Fruit fly (Drosophila melanogaster): ENCODE results near the gene CanA-14F.

The CanA-14F gene

dm6 chrX:16547390-16547789 is 39.6 kb downstream of the CanA-14F start, which contains the start of gene CG9902 (continued):
- TF ChIP-seq Stat92E (GFP tag; optimal IDR thresholded peaks at IDR 0.05) = peak in 1 of 3 experiments; percentile 31
- TF ChIP-seq Fer1 (GFP tag; optimal IDR thresholded peaks at IDR 0.05) = peak; percentile 23
- TF ChIP-seq onecut (GFP tag; IDR thresholded peaks at IDR 0.05) = peak; percentile 28; the same call in 1 of the 2 replicates
- no peak for TF ChIP-seq pb (GFP tag; optimal IDR thresholded peaks at IDR 0.05)
- TF ChIP-seq bowl (GFP tag; IDR thresholded peaks at IDR 0.05) = no peak
- TF ChIP-seq wek (GFP tag; optimal IDR thresholded peaks at IDR 0.05) = no peak
- TF ChIP-seq HLH54F (GFP tag; optimal IDR thresholded peaks at IDR 0.05) = no peak
- TF ChIP-seq insv (GFP tag; optimal IDR thresholded peaks at IDR 0.05) = peak in 1 of 2 experiments; percentile 51
- TF ChIP-seq hb (GFP tag; IDR thresholded peaks at IDR 0.05; ENCODE audit: partially characterized antibody) = peak; percentile 76
- peak; percentile 10 for TF ChIP-seq mam (GFP tag; optimal IDR thresholded peaks at IDR 0.05)
- no peak for TF ChIP-seq Mrtf (GFP tag; IDR thresholded peaks at IDR 0.05)
- TF ChIP-seq CG2120 (GFP tag; optimal IDR thresholded peaks at IDR 0.05) = peak; percentile 34
- TF ChIP-seq tio (GFP tag; optimal IDR thresholded peaks at IDR 0.05) = no peak
- TF ChIP-seq MESR4 (GFP tag; optimal IDR thresholded peaks at IDR 0.05) = peak; percentile 40
- TF ChIP-seq hth (optimal IDR thresholded peaks at IDR 0.05) = no peak
- no peak for TF ChIP-seq crc (GFP tag; optimal IDR thresholded peaks at IDR 0.05)
- peak; percentile 17 for TF ChIP-seq CG17912 (GFP tag; optimal IDR thresholded peaks at IDR 0.05)
- TF ChIP-seq CG2202 (tag; optimal IDR thresholded peaks at IDR 0.05) = no peak
- peak; percentile 35 for TF ChIP-seq Dek (tag; optimal IDR thresholded peaks at IDR 0.05)
- peak; percentile 74 for TF ChIP-seq Hmr (GFP tag; optimal IDR thresholded peaks at IDR 0.05)
- TF ChIP-seq CG12659 (GFP tag; optimal IDR thresholded peaks at IDR 0.05) = peak; percentile 76
- TF ChIP-seq Sox100B (GFP tag; optimal IDR thresholded peaks at IDR 0.05) = no peak
- no peak for TF ChIP-seq CG13296 (GFP tag; optimal IDR thresholded peaks at IDR 0.05)
- peak; percentile 47 for TF ChIP-seq CG8290 (GFP tag; optimal IDR thresholded peaks at IDR 0.05)
- TF ChIP-seq CG8290 (tag; optimal IDR thresholded peaks at IDR 0.05) = peak in 1 of 2 experiments; percentile 80
- TF ChIP-seq CG10366 (GFP tag; IDR thresholded peaks at IDR 0.05) = no peak
- no peak for TF ChIP-seq dmrt99B (tag; optimal IDR thresholded peaks at IDR 0.05)
- TF ChIP-seq ac (GFP tag; optimal IDR thresholded peaks at IDR 0.05) = no peak
- TF ChIP-seq amos (GFP tag; IDR thresholded peaks at IDR 0.05; ENCODE audit: partially characterized antibody) = peak; percentile 85
- peak; percentile 96 for TF ChIP-seq CG4854 (GFP tag; optimal IDR thresholded peaks at IDR 0.05)
- peak; percentile 67 for TF ChIP-seq gro (GFP tag; optimal IDR thresholded peaks at IDR 0.05)
- no peak for TF ChIP-seq CG7928 (GFP tag; optimal IDR thresholded peaks at IDR 0.05)
- TF ChIP-seq Ets65A (GFP tag) = peak; percentile 72
- TF ChIP-seq CTCF (GFP tag; optimal IDR thresholded peaks at IDR 0.05) = peak; percentile 73
- TF ChIP-seq caup (GFP tag; optimal IDR thresholded peaks at IDR 0.05; ENCODE audit: severe bottlenecking) = no peak
- peak; percentile 76 for TF ChIP-seq unc-4 (GFP tag; IDR thresholded peaks at IDR 0.05; ENCODE audit: partially characterized antibody)
- TF ChIP-seq Rfx (GFP tag; IDR thresholded peaks at IDR 0.05) = peak; percentile 24; the same call in 1 of the 2 replicates
- peak; percentile 37 for TF ChIP-seq CG7987 (GFP tag; optimal IDR thresholded peaks at IDR 0.05)
- TF ChIP-seq CG16813 (GFP tag; IDR thresholded peaks at IDR 0.05; ENCODE audit: partially characterized antibody) = peak; percentile 78
- peak; percentile 75; the same call in 2 of the 3 replicates for TF ChIP-seq CG2199 (GFP tag; IDR thresholded peaks at IDR 0.05)
- TF ChIP-seq pfk (GFP tag; optimal IDR thresholded peaks at IDR 0.05) = no peak
- peak; percentile 85 for TF ChIP-seq bbx (GFP tag; IDR thresholded peaks at IDR 0.05; ENCODE audit: partially characterized antibody)
- TF ChIP-seq chif (GFP tag; optimal IDR thresholded peaks at IDR 0.05) = no peak
- TF ChIP-seq CG1647 (GFP tag; optimal IDR thresholded peaks at IDR 0.05) = no peak
- no peak for TF ChIP-seq Hmx (GFP tag; optimal IDR thresholded peaks at IDR 0.05)
- peak; percentile 45; the same call in 1 of the 3 replicates for TF ChIP-seq CG14860 (GFP tag; IDR thresholded peaks at IDR 0.05; ENCODE audit: partially characterized antibody)
- TF ChIP-seq CoRest (tag; optimal IDR thresholded peaks at IDR 0.05) = peak; percentile 53
- no peak for TF ChIP-seq Jarid2 (GFP tag; optimal IDR thresholded peaks at IDR 0.05)
- TF ChIP-seq B-H2 (GFP tag; optimal IDR thresholded peaks at IDR 0.05) = peak; percentile 47
- peak; percentile 79 for TF ChIP-seq Dll (GFP tag; IDR thresholded peaks at IDR 0.05; ENCODE audit: partially characterized antibody)
- peak; percentile 75 for TF ChIP-seq trem (tag; optimal IDR thresholded peaks at IDR 0.05)
